Worm (Caenorhabditis elegans): ENCODE results near the gene srx-114.

Gene srx-114

ce11 chrII:5433069-5433468, at the start of gene srx-114:
srx-114 (minus strand) TSS chrII:5433169.
- TF ChIP-seq unc-62 (GFP tag; optimal IDR thresholded peaks at IDR 0.05), result no peak

- no peak for TF ChIP-seq unc-62 (GFP tag; optimal IDR thresholded peaks at IDR 0.05)
Observed at ce11 chrII:5481982-5482381, 49.0 kb upstream of the srx-114 start, which contains the start of gene cal-8. cal-8 (minus strand) TSS chrII:5482041.

- TF ChIP-seq unc-62 (GFP tag; optimal IDR thresholded peaks at IDR 0.05), result no peak
Observed at ce11 chrII:5478318-5478717, 45.3 kb upstream of the srx-114 start, which contains the start of gene F56D1.1. F56D1.1 (plus strand) TSS chrII:5478618.

- TF ChIP-seq unc-62 (GFP tag; optimal IDR thresholded peaks at IDR 0.05), result no peak
Observed at ce11 chrII:5474946-5475345, 42.0 kb upstream of the srx-114 start, which contains the start of gene ilcr-2. ilcr-2 (plus strand) TSS chrII:5475246.

- no peak for TF ChIP-seq unc-62 (GFP tag; optimal IDR thresholded peaks at IDR 0.05)
Observed at ce11 chrII:5473946-5474423, 41.0 kb upstream of the srx-114 start, which contains the start of gene mrps-16. mrps-16 (plus strand) TSS chrII:5474373.

- no peak for TF ChIP-seq unc-62 (GFP tag; optimal IDR thresholded peaks at IDR 0.05)
Observed at ce11 chrII:5465729-5466408, 32.9 kb upstream of the srx-114 start, which contains the start of gene clr-1. clr-1 (plus strand) TSS chrII:5466358.

- no peak for TF ChIP-seq unc-62 (GFP tag; optimal IDR thresholded peaks at IDR 0.05)
Observed at ce11 chrII:5463692-5464300, 30.8 kb upstream of the srx-114 start.

ce11 chrII:5460911-5461310, 27.9 kb upstream of the srx-114 start:
- TF ChIP-seq unc-62 (GFP tag; optimal IDR thresholded peaks at IDR 0.05), result no peak

ce11 chrII:5459534-5459933, 26.6 kb upstream of the srx-114 start:
- no peak for TF ChIP-seq unc-62 (GFP tag; optimal IDR thresholded peaks at IDR 0.05)

- no peak for TF ChIP-seq unc-62 (GFP tag; optimal IDR thresholded peaks at IDR 0.05)
Observed at ce11 chrII:5458683-5459410, 25.9 kb upstream of the srx-114 start.

ce11 chrII:5455650-5456355, 22.8 kb upstream of the srx-114 start, which contains the start of gene daz-1:
daz-1 (plus strand) TSS chrII:5456305.
- no peak for TF ChIP-seq unc-62 (GFP tag; optimal IDR thresholded peaks at IDR 0.05)

- no peak for TF ChIP-seq unc-62 (GFP tag; optimal IDR thresholded peaks at IDR 0.05)
Observed at ce11 chrII:5453547-5453946, 20.6 kb upstream of the srx-114 start, which contains the start of gene dhs-5. dhs-5 (plus strand) TSS chrII:5453847.

- no peak for TF ChIP-seq unc-62 (GFP tag; optimal IDR thresholded peaks at IDR 0.05)
Observed at ce11 chrII:5451278-5451677, 18.3 kb upstream of the srx-114 start.

- TF ChIP-seq unc-62 (GFP tag; optimal IDR thresholded peaks at IDR 0.05), result no peak
Observed at ce11 chrII:5449620-5450019, 16.7 kb upstream of the srx-114 start.

ce11 chrII:5449219-5449618, 16.2 kb upstream of the srx-114 start:
- no peak for TF ChIP-seq unc-62 (GFP tag; optimal IDR thresholded peaks at IDR 0.05)

ce11 chrII:5447381-5447780, 14.4 kb upstream of the srx-114 start, which contains the start of gene cex-1:
cex-1 (plus strand) TSS chrII:5447681.
- no peak for TF ChIP-seq unc-62 (GFP tag; optimal IDR thresholded peaks at IDR 0.05)
